Fruit fly (Drosophila melanogaster): ENCODE data around the gene Rph.

Rph gene

dm6 chrX:10802457-10803378, 45.3 kb upstream of the Rph start (continued):
- TF ChIP-seq grn (GFP tag; optimal IDR thresholded peaks at IDR 0.05): no peak
- TF ChIP-seq CG12155 (GFP tag; optimal IDR thresholded peaks at IDR 0.05): no peak
- no peak for TF ChIP-seq CG14860 (GFP tag; IDR thresholded peaks at IDR 0.05; ENCODE audit: partially characterized antibody)
- peak; percentile 53 for TF ChIP-seq az2 (GFP tag; optimal IDR thresholded peaks at IDR 0.05)
- TF ChIP-seq CG9817 (tag; optimal IDR thresholded peaks at IDR 0.05): peak; percentile 42
- TF ChIP-seq Sin3A (optimal IDR thresholded peaks at IDR 0.05): no peak
- no peak for TF ChIP-seq knrl (GFP tag; IDR thresholded peaks at IDR 0.05; ENCODE audit: partially characterized antibody)
- no peak for TF ChIP-seq HmgD (GFP tag; optimal IDR thresholded peaks at IDR 0.05)
- no peak for TF ChIP-seq CG5953 (GFP tag; IDR thresholded peaks at IDR 0.05)
- no peak for TF ChIP-seq MESR4 (GFP tag; optimal IDR thresholded peaks at IDR 0.05)
- TF ChIP-seq CG17328 (GFP tag; IDR thresholded peaks at IDR 0.05): peak; percentile 23; the same call in 1 of the 2 replicates
- no peak for TF ChIP-seq CG33213 (GFP tag; optimal IDR thresholded peaks at IDR 0.05)
- TF ChIP-seq CG4424 (GFP tag; optimal IDR thresholded peaks at IDR 0.05): peak; percentile 38
- TF ChIP-seq E2f2 (GFP tag; IDR thresholded peaks at IDR 0.05): peak; percentile 28; the same call in 1 of the 2 replicates
- no peak for TF ChIP-seq Bgb (GFP tag; IDR thresholded peaks at IDR 0.05; ENCODE audit: partially characterized antibody)
- no peak for TF ChIP-seq kni (GFP tag; optimal IDR thresholded peaks at IDR 0.05)
- peak; percentile 53 for TF ChIP-seq exex (tag; optimal IDR thresholded peaks at IDR 0.05)
- no peak for TF ChIP-seq Oaz (GFP tag; IDR thresholded peaks at IDR 0.05)
- no peak for TF ChIP-seq usp (GFP tag; optimal IDR thresholded peaks at IDR 0.05)
- TF ChIP-seq bowl (GFP tag; IDR thresholded peaks at IDR 0.05): no peak
- peak; percentile 86 for TF ChIP-seq CG18262 (tag; optimal IDR thresholded peaks at IDR 0.05)
- peak; percentile 87 for TF ChIP-seq gem (tag; optimal IDR thresholded peaks at IDR 0.05)
- no peak for TF ChIP-seq maf-S (GFP tag; optimal IDR thresholded peaks at IDR 0.05)
- peak; percentile 41 for TF ChIP-seq BtbVII (GFP tag; optimal IDR thresholded peaks at IDR 0.05)
- TF ChIP-seq dan (GFP tag; IDR thresholded peaks at IDR 0.05): no peak
- no peak for TF ChIP-seq CG16863 (GFP tag; optimal IDR thresholded peaks at IDR 0.05)
- TF ChIP-seq chn (GFP tag; optimal IDR thresholded peaks at IDR 0.05): no peak
- TF ChIP-seq CG16813 (GFP tag; IDR thresholded peaks at IDR 0.05; ENCODE audit: partially characterized antibody): no peak
- TF ChIP-seq CG4404 (GFP tag; IDR thresholded peaks at IDR 0.05): no peak
- peak; percentile 66 for TF ChIP-seq CG12659 (GFP tag; optimal IDR thresholded peaks at IDR 0.05)
- TF ChIP-seq CG9876 (GFP tag; optimal IDR thresholded peaks at IDR 0.05): no peak
- TF ChIP-seq CG10431 (GFP tag; optimal IDR thresholded peaks at IDR 0.05): peak; percentile 17
- TF ChIP-seq CG4854 (GFP tag; optimal IDR thresholded peaks at IDR 0.05): no peak
- TF ChIP-seq org-1 (GFP tag; optimal IDR thresholded peaks at IDR 0.05): peak; percentile 47
- no peak for TF ChIP-seq CG1792 (GFP tag; optimal IDR thresholded peaks at IDR 0.05)
- no peak for TF ChIP-seq CG10565 (GFP tag; optimal IDR thresholded peaks at IDR 0.05)
- TF ChIP-seq Sox100B (GFP tag; optimal IDR thresholded peaks at IDR 0.05): peak; percentile 84
- peak; percentile 67 for TF ChIP-seq CG17829 (tag; optimal IDR thresholded peaks at IDR 0.05)
- TF ChIP-seq CG8290 (GFP tag; optimal IDR thresholded peaks at IDR 0.05): no peak
- TF ChIP-seq CG8290 (tag; optimal IDR thresholded peaks at IDR 0.05): no peak
- no peak; the same call in none of the 2 replicates for TF ChIP-seq CG6689 (GFP tag; IDR thresholded peaks at IDR 0.05)
- no peak for TF ChIP-seq Dip2 (GFP tag; IDR thresholded peaks at IDR 0.05)
- TF ChIP-seq Xbp1 (GFP tag; optimal IDR thresholded peaks at IDR 0.05): peak; percentile 32
- TF ChIP-seq zfh1 (GFP tag; IDR thresholded peaks at IDR 0.05): 0 out of 3 replicates have a peak, but pooled peaks have one; percentile 39
- no peak for TF ChIP-seq CG12942 (GFP tag; optimal IDR thresholded peaks at IDR 0.05)
- TF ChIP-seq CkIIα-i1 (GFP tag; IDR thresholded peaks at IDR 0.05): no peak
- no peak for TF ChIP-seq sob (GFP tag; IDR thresholded peaks at IDR 0.05)
- TF ChIP-seq CG15479 (GFP tag; optimal IDR thresholded peaks at IDR 0.05): peak; percentile 48
- no peak for TF ChIP-seq CG30403 (GFP tag; optimal IDR thresholded peaks at IDR 0.05)
- TF ChIP-seq CoRest (tag; optimal IDR thresholded peaks at IDR 0.05): peak; percentile 81

Measured in whole organism, embryonic.